Worm (Caenorhabditis elegans) whole organism, L4/young adult: ENCODE data around the gene W02B12.12.
"Not testable (repeated sequence)": the region's sequence is repeated elsewhere in the genome, so short reads cannot be mapped to it uniquely, and the experiment has no call there.

ENCODE experiments used
- W03F9.2 ChIP-seq: fragments of 150-350 bp; optimal IDR thresholded peaks from 2 replicates; lab custom pipeline; 2014; ENCODE audit warnings: missing biosample characterization, missing genetic modification characterization
- dao-5 ChIP-seq: sonication (generic microtip); optimal IDR thresholded peaks from 2 replicates; lab custom pipeline; 2016; ENCODE audit warnings: missing genotype, missing genetic modification characterization, moderate library complexity, missing compliant biosample characterization
- him-1 ChIP-seq: sonication (generic microtip); optimal IDR thresholded peaks from 2 replicates; lab custom pipeline; 2016; ENCODE audit warnings: missing genotype, missing genetic modification reagents, missing genetic modification characterization, missing compliant biosample characterization

The W02B12.12 gene

DNA sequence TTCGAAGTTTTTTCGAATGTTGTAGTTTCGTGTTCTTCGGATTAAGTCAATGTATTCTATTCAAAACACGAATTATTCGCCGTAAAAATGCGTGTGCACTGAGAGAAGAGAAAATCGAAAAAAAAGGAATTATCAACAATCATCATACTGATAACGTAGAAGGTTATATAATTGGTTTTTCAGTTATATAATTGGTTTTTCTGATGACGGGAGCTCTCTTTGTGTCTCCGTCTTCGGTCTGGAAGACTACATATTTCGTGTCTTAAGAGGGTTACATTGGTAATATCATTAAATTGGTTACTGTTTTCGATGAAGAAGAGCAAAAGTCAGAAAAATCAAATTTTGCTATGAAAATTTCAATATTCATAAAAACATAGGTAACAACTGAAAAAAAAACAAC, 19.1 kb downstream of the W02B12.12 start:
- no peak for TF ChIP-seq dao-5 (tag; lab: Kevin White, UChicago)
- no peak for TF ChIP-seq W03F9.2
- no peak for TF ChIP-seq him-1 (tag; lab: Kevin White, UChicago)

DNA sequence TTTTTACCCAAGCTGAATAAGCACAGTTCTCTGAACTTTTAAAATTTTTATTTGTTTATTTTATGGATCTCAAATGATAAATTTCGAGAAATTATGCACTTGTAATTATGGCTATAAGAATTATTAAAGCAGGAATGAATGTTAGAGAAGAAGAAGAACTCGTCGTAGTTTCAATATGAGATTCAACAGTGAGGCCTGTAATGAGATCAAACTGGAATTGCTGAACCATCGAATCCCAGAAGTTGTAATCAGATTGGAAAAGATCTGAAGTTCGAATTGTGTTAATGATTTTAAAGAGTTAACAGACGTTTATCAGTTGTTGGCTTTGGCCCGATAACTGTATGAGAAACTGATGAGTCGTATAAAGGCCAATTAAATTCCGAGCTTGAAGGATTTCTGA, 23.3 kb downstream of the W02B12.12 start:
- TF ChIP-seq him-1 (tag; lab: Kevin White, UChicago) (no peak), W03F9.2 (no peak), dao-5 (tag; lab: Kevin White, UChicago) (no peak)

DNA sequence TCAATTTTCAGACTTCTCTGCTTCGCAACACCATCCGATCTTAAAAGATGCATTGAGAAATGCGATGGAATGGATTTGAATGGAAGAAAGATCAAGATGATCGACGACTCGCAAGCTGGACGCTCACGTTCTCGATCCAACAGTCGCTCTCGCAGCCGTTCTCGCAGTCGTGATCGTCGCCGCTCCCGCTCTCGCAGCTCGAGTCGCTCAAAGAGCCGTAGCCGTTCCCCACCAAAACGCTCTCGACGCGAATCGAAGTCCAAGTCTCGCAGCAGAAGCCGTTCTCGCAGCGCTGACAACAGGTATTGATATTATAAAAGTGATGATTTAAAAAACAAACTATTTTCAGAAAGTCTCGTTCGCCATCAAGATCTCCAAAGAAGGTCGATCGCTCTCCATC, 23.8 kb downstream of the W02B12.12 start:
- no peak for TF ChIP-seq W03F9.2
- no peak for TF ChIP-seq him-1 (tag; lab: Kevin White, UChicago)
- no peak for TF ChIP-seq dao-5 (tag; lab: Kevin White, UChicago)

DNA sequence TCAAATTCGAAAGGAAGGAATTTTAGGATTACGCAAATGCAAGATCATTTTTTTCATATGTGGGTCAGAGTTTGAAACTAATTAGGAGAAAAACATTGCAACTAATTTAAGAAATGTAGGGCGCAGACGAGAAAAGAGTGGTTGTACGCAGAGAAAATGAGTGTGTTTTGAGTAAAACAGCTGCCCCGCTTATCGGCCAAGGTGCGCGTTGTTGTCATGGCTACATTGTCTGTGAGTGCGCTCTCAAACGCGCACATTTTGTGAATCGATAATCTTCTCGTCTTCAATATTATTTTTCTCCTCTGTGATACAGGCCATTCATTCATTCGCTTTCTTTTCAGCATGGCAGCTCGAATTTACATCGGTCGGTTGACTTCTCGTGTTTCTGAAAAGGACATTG, 25.3 kb downstream of the W02B12.12 start:
- TF ChIP-seq dao-5 (tag; lab: Kevin White, UChicago) (no peak), W03F9.2 (no peak), him-1 (tag; lab: Kevin White, UChicago) (no peak)

DNA sequence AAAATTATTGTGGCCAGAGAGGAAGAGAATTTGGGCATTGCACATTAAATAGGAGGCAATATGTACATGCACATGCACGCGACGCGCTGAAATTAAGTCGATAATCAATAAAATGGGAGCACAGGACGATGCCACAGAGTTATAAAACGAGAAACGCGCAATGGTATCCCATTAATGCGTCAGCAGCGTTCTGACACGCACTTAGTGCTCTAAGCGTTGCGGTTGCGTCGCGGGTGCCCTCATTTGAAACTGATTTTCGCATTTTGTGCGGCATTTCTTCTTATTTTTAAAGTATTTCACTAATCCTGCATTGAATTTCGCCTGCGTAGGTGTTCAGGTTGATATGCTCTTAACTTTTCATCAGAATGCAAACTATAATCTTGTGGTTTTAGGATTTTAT, 26.0 kb downstream of the W02B12.12 start, which contains the start of gene rsp-1:
Gene rsp-1 (plus strand): TSS at position 338 of the 400 bp plus-strand sequence.
- TF ChIP-seq him-1 (tag; lab: Kevin White, UChicago) = peak; percentile 64
- peak; percentile 39 for TF ChIP-seq dao-5 (tag; lab: Kevin White, UChicago)
- TF ChIP-seq W03F9.2 = peak; percentile 96

DNA sequence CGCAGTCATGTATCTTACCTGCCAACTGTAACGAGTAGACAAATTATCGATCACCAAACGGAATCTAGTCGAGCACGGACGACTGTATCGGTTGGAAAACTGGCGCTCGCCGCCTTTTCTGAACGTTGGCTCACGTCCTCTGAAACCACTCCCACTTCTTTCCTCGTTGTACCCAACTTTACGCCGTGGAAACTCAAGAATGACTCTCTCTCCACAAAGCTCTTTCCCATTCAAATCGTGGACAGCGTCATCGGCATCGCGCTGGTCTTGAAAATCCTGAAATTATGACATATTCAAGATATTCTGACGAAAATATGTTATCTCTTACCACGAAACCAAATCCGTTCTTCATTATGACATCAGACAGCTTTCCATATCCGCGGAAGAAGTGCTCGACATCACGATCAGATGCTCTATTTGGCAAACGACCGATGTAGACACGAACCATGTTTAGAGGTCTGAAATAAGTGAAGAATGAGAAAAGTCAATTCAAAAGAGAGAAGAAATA, 26.4 kb downstream of the W02B12.12 start, which contains the start of gene rsp-2:
Gene rsp-2 (minus strand): TSS at position 458 of the 508 bp plus-strand sequence.
- TF ChIP-seq him-1 (tag; lab: Kevin White, UChicago) (no peak), W03F9.2 (no peak), dao-5 (tag; lab: Kevin White, UChicago) (no peak)

DNA sequence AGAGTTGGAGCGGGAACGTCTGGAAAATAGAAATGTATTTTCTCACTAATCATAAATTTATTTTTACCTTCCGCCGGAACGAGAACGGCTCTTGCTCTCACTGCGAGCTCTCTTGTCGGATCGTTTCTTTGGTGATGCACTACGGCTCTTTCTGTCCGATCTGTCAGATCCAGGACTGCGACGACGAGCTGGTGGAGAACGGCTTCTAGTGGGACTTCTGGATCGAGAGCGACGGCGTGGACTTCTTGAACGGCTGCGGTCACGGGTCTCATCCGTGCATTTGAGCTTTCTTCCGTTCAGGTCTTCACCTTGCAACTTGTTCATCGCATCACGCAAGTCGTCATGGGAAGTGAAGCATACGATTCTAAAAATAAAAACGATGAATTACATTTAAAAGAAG, 27.2 kb downstream of the W02B12.12 start:
- TF ChIP-seq him-1 (tag; lab: Kevin White, UChicago) = no peak
- no peak for TF ChIP-seq dao-5 (tag; lab: Kevin White, UChicago)
- no peak for TF ChIP-seq W03F9.2

DNA sequence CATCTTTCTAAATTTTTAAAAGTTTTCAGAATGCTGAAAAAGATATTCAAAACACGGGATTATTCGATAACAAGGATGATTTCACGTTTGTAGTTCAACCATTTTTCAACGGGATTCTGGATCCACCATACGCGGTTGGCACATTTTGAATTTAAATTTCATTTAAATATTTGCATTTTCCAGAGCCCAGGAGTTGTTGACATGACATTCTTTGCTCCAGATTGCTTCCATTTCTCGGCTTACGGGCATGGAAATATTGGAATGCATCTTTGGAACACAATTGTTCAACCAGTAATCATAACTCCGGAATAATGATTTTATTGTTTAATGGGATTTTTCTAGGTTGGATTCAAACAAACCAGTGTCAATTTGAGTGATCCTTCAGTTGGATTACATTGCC, 28.1 kb downstream of the W02B12.12 start:
- TF ChIP-seq dao-5 (tag; lab: Kevin White, UChicago) (no peak), him-1 (tag; lab: Kevin White, UChicago) (no peak), W03F9.2 (no peak)

DNA sequence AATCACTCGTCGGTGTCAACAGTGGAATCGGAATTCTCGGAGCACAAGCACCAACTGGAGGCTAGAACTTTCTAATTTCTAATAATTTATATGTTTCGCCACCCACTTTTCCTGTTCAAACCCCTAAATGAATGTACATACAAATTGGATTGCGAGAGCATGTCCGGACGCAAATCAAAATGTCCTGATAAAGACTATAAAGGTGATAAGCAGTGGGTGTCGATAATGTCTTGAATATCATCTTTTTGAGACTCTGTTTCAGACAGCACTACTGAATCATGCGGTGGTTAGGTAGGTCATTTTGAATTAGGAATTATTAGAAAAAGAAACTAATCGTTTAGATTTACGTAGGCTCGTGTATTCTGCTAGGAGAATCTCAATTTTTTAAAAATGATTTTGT, 30.2 kb downstream of the W02B12.12 start, which contains the start of gene W02B12.1:
Gene W02B12.1 (plus strand): TSS at position 269 of the 400 bp plus-strand sequence.
- TF ChIP-seq dao-5 (tag; lab: Kevin White, UChicago) (no peak), W03F9.2 (no peak), him-1 (tag; lab: Kevin White, UChicago) (no peak)

DNA sequence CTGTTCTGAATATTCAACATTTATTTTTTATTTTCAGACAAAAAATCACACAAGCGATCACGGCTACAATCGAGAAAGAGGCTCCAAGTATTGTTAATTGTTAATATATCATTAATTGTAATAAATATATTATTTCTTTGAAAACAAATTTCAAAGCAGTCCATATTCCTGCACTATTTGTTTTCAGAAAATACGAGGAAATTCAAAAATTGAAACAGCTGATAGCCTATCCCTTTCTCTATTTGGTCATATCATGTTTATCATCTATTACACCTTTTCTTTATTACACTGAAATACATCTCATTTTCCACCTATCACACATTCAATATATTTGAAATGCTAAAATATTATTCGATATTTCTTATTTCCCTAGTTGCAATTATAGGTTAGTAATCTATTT, 34.0 kb downstream of the W02B12.12 start, which contains the start of gene W02B12.13:
Gene W02B12.13 (plus strand): TSS at position 301 of the 400 bp plus-strand sequence.
- TF ChIP-seq W03F9.2 (no peak), him-1 (tag; lab: Kevin White, UChicago) (no peak)

DNA sequence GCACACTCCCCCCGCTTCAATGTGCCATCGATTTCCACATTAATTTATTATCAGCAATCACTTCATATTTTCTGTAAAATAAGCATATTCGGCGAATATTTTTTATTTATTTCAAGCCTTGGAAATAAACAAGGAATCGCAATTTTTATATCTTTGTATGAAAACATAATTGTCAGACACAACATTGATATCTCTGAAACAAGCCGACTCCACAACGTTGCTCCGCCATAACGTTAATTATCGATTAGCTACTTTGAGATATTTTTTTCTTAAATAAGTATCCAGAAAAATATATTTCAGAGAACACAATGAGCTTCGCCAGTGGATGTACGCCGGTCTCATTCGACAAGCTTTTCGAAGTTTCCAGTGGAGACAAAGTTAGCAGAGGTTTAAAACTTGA, 35.1 kb downstream of the W02B12.12 start, which contains the start of gene adbp-1:
Gene adbp-1 (plus strand): TSS at position 301 of the 400 bp plus-strand sequence.
- no peak for TF ChIP-seq dao-5 (tag; lab: Kevin White, UChicago)
- no peak for TF ChIP-seq him-1 (tag; lab: Kevin White, UChicago)
- TF ChIP-seq W03F9.2 = no peak

DNA sequence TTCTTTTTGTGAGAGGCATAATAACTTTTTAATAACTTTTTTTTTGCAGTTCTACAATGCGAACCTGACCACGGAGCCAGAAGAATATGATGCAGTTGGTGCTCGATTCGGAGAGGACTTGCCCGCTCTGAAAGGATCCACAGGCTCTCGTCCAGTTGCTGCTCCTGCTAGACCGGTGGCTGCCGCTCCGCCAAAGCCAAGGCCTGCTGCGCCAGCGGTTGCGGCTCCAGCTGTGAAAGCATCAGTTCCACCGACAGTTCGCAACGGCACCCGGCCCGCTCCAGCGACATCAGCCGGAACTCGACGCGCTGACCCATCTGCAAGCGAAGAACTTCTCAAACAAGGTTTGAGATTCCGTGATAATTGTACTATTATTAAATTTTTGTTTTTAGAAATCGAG, 35.8 kb downstream of the W02B12.12 start:
- TF ChIP-seq dao-5 (tag; lab: Kevin White, UChicago) (no peak), W03F9.2 (no peak), him-1 (tag; lab: Kevin White, UChicago) (no peak)

DNA sequence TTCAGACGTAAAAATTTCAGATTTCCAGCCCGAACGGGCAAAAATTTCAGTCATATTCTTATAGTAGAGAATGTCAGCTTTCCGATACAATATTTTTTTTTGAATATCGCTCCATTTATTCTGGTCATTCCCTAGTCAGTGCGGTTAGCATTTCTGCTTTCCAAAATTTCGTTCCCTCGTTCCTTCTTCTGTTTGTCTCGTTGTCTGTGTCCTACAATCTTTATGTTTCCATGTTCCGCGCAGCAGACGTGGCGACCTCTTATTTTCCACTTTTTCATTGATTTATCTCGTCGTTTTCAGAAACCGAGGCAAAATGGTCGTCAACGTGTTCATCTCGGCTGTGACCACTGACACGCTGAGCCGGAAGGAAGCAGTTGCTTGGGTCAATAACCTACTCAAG, 36.6 kb downstream of the W02B12.12 start, which contains the start of gene ebp-2:
Gene ebp-2 (plus strand): TSS at position 301 of the 400 bp plus-strand sequence.
- TF ChIP-seq W03F9.2; dao-5 (tag; lab: Kevin White, UChicago); him-1 (tag; lab: Kevin White, UChicago): not testable (repeated sequence)

DNA sequence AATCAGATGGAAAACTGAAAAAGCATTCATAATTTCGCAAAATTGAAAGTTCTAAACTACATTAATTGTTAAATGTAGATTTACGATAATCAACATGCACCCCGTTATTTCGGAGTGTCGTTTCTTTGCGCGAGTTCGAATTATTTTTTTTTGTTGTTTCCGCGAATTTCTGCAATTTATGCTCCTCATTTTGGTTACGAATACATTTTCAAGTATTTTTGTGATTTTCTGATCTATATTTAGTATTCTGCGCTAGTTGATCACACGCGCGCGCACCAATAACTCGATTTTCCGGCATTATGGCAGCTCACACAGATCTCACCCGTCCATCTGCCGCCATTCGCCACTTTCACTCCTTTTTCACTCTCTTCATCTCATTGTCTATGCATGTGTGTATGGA, 38.7 kb downstream of the W02B12.12 start, which contains the start of gene VW02B12L.2:
Gene VW02B12L.2 (minus strand): TSS at position 65 of the 400 bp plus-strand sequence.
- no peak for TF ChIP-seq dao-5 (tag; lab: Kevin White, UChicago)
- TF ChIP-seq him-1 (tag; lab: Kevin White, UChicago) = no peak
- no peak for TF ChIP-seq W03F9.2

DNA sequence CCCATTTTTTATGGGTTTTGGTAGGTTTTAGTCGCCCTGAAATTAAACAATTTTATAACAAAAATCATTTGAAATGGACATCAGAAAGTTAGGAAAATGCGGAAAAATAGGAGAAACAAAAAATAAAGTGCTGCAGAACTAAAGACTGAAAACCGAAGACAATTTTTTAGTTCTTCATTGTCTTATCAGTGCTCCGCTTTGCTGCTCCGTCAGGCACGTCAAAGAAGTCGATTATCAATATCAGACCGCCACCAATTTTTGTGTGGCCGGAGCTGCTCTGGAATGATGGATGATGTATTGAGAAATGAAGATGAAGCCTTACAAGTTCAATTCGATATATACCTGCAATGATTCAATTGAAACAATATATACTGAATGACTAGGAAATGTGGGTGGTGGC, 40.6 kb downstream of the W02B12.12 start, which contains the start of gene vha-6:
Gene vha-6 (minus strand): TSS at position 36 of the 400 bp plus-strand sequence.
- no peak for TF ChIP-seq dao-5 (tag; lab: Kevin White, UChicago)
- TF ChIP-seq him-1 (tag; lab: Kevin White, UChicago) = no peak
- TF ChIP-seq W03F9.2 = no peak
